Worm (Caenorhabditis elegans) whole organism, midembryonic: ENCODE measurements around the gene nfm-1.

Experiments
- ztf-23 ChIP-seq: fragments of 200-800 bp; sonication (Bioruptor generic); IDR thresholded peaks from 2 replicates; pipeline ENCODE4 v1.3.6; 2022; ENCODE audit warnings: missing genetic modification reagents, missing genetic modification characterization, missing compliant biosample characterization
- ztf-29 ChIP-seq: fragments of 200-800 bp; sonication (Bioruptor generic); IDR thresholded peaks from 2 replicates; pipeline ENCODE4 v1.3.6; 2022; ENCODE audit warnings: missing genetic modification reagents, missing genetic modification characterization, missing compliant biosample characterization

DNA sequence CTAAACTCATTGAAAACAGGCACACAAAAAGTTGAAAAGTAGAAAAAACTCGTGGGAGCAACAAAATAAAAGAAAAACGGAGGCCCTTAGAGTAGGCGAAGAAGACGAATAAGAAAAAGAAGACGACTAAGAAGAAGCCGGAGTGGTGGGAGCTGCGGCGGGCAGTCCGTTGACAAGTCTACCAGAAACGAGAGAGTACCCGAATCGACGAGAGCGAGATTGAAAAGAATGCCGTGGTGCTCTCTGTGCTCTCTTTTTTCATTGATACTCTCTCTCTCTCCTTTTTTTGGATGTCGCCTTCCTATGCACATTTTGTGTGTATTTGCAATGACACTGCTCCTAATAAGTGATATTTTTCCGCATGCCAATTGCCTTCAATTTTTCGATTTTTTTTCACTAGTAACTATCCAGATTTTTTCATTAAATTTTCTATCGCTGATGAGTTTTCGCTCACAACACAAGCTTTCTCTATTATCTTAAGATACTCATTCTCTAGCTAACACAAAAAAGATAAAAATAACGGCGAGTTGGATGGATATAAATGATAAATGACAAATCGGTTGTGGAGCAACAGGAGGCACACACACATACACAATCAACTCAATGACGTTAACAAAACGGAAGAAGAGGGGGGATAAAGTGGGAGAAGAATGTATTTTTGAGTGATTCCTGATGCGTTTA is 19.2 kb upstream of the nfm-1 start:
- TF ChIP-seq ztf-23 (GFP tag; lab: Robert Waterston, UW) (no peak), ztf-29 (no peak)
